Fruit fly (Drosophila melanogaster) whole organism, wandering third instar larva: ENCODE data around the gene mah.

Experiments
- N ChIP-seq: fragments of >200 bp; optimal IDR thresholded peaks from 2 replicates; lab custom pipeline; 2018; ENCODE audit warnings: missing biosample characterization, missing external identifiers, missing genetic modification characterization
- brk ChIP-seq: fragments of 200-800 bp; sonication (Bioruptor generic); optimal IDR thresholded peaks from 2 replicates; lab custom pipeline; 2016; ENCODE audit warnings: missing biosample characterization, mild to moderate bottlenecking, missing genetic modification characterization
- dl ChIP-seq, 2 experiments: fragments of 175-275, 200-275 bp in 1 of 2; fragments of 200-275 bp in 1 of 2; sonication (Bioruptor generic); optimal IDR thresholded peaks; lab custom pipeline; 2018; ENCODE audit warnings: mild to moderate bottlenecking in 2 of 2, missing biosample characterization in 2 of 2, missing genetic modification characterization in 2 of 2, moderate library complexity in 2 of 2; ENCODE audit not compliant: partially characterized antibody in 2 of 2, insufficient read depth in 1 of 2
- psq ChIP-seq: fragments of 200-800 bp; sonication (Bioruptor generic); optimal IDR thresholded peaks from 3 replicates; lab custom pipeline; 2017; ENCODE audit warnings: missing biosample characterization, mild to moderate bottlenecking, missing genetic modification characterization, moderate library complexity

dm6 chr3R:24970323-24971067 is 23.1 kb downstream of the mah start:
- TF ChIP-seq dl (GFP tag; optimal IDR thresholded peaks at IDR 0.05; lab: Kevin White, UChicago; ENCODE audit: insufficient read depth in 1 of 2, partially characterized antibody in 2 of 2) (no peak), brk (no peak), N (GFP tag; lab: Kevin White, UChicago) (no peak), psq (GFP tag; lab: Kevin White, UChicago) (no peak)
